Worm (Caenorhabditis elegans) whole organism, young adult: ENCODE results near the gene F15H10.12.

Experiments used
- C17E4.6 ChIP-seq: fragments of 200-800 bp; sonication (Bioruptor generic); IDR thresholded peaks from 2 replicates; pipeline ENCODE4 v1.3.6; 2022; ENCODE audit warnings: missing genetic modification reagents, missing genetic modification characterization, missing compliant biosample characterization
- D2030.7 ChIP-seq: fragments of 200-800 bp; sonication (Bioruptor generic); IDR thresholded peaks from 2 replicates; pipeline ENCODE4 v1.3.6; 2022; ENCODE audit warnings: missing genetic modification reagents, missing genetic modification characterization, missing compliant biosample characterization
- F10E7.11 ChIP-seq: sonication (generic microtip); optimal IDR thresholded peaks from 2 replicates; lab custom pipeline; 2017; ENCODE audit warnings: mild to moderate bottlenecking, missing genetic modification characterization, moderate library complexity, missing compliant biosample characterization
- F33H1.4 ChIP-seq: fragments of 200-800 bp; sonication (Bioruptor generic); IDR thresholded peaks from 2 replicates; pipeline ENCODE4 v1.3.6; 2022; ENCODE audit warnings: missing genetic modification reagents, missing genetic modification characterization, missing compliant biosample characterization
- Y53F4B.3 ChIP-seq: fragments of 200-800 bp; sonication (Bioruptor generic); IDR thresholded peaks from 2 replicates; pipeline ENCODE4 v1.3.6; 2022; ENCODE audit warnings: missing genetic modification reagents, missing genetic modification characterization, missing compliant biosample characterization
- Y53G8AR.9 ChIP-seq: fragments of 200-800 bp; sonication (Bioruptor generic); conservative IDR thresholded peaks from 2 replicates; pipeline ENCODE4 v1.3.6; 2022; ENCODE audit warnings: missing genetic modification reagents, missing genetic modification characterization, missing compliant biosample characterization
- Y67H2A.10 ChIP-seq: fragments of 200-800 bp; sonication (Bioruptor generic); conservative IDR thresholded peaks from 2 replicates; pipeline ENCODE4 v1.3.6; 2022; ENCODE audit warnings: missing genetic modification reagents, missing genetic modification characterization, missing compliant biosample characterization
- ZK185.1 ChIP-seq: sonication (generic microtip); optimal IDR thresholded peaks from 2 replicates; lab custom pipeline; 2016; ENCODE audit warnings: mild to moderate bottlenecking, missing genetic modification characterization, missing compliant biosample characterization; ENCODE audit not compliant: poor library complexity, severe bottlenecking
- atf-7 ChIP-seq: sonication (generic microtip); optimal IDR thresholded peaks from 2 replicates; lab custom pipeline; 2017; ENCODE audit warnings: mild to moderate bottlenecking, missing genetic modification characterization, missing compliant biosample characterization
- attf-5 ChIP-seq: fragments of 200-800 bp; sonication (Bioruptor generic); optimal IDR thresholded peaks from 2 replicates; lab custom pipeline; 2018; ENCODE audit warnings: mild to moderate bottlenecking, missing genetic modification characterization, missing compliant biosample characterization
- cebp-1 ChIP-seq, 2 experiments: fragments of 200-800 bp in 1 of 2; sonication (Bioruptor generic) in 1 of 2; sonication (generic microtip) in 1 of 2; IDR thresholded peaks in 1 of 2; optimal IDR thresholded peaks in 1 of 2; 2 replicates each; pipeline versions ENCODE4 v1.3.6 to Lab custom; 2017 to 2022; ENCODE audit warnings: missing compliant biosample characterization in 2 of 2, missing genetic modification characterization in 2 of 2, mild to moderate bottlenecking in 1 of 2, missing genetic modification reagents in 1 of 2, moderate library complexity in 1 of 2
- ceh-58 ChIP-seq: fragments of 200-800 bp; sonication (Bioruptor generic); IDR thresholded peaks from 2 replicates; pipeline ENCODE4 v1.3.6; 2022; ENCODE audit warnings: missing genetic modification characterization, missing compliant biosample characterization
- die-1 ChIP-seq: sonication (generic microtip); optimal IDR thresholded peaks from 2 replicates; lab custom pipeline; 2016; ENCODE audit warnings: missing genotype, mild to moderate bottlenecking, missing genetic modification characterization, missing compliant biosample characterization
- dox-1 ChIP-seq: fragments of 200-800 bp; sonication (Bioruptor generic); IDR thresholded peaks from 2 replicates; pipeline ENCODE4 v1.3.6; 2022; ENCODE audit warnings: missing genetic modification reagents, missing genetic modification characterization, missing compliant biosample characterization
- dpl-1 ChIP-seq: fragments of 150-350 bp; optimal IDR thresholded peaks from 2 replicates; lab custom pipeline; 2014; ENCODE audit warnings: missing biosample characterization, missing genetic modification reagents, missing genetic modification characterization
- egl-18 ChIP-seq: fragments of 200-800 bp; sonication (Bioruptor generic); IDR thresholded peaks from 2 replicates; pipeline ENCODE4 v1.3.6; 2022; ENCODE audit warnings: missing genetic modification reagents, missing genetic modification characterization, missing compliant biosample characterization
- egrh-3 ChIP-seq: fragments of 200-800 bp; sonication (Bioruptor generic); IDR thresholded peaks from 2 replicates; pipeline ENCODE4 v1.3.6; 2022; ENCODE audit warnings: missing genetic modification reagents, missing genetic modification characterization, missing compliant biosample characterization
- ekl-4 ChIP-seq: fragments of 200-800 bp; sonication (Bioruptor generic); IDR thresholded peaks from 2 replicates; pipeline ENCODE4 v1.3.6; 2022; ENCODE audit warnings: missing genetic modification reagents, missing genetic modification characterization, missing compliant biosample characterization
- hmg-1.2 ChIP-seq: fragments of 200-800 bp; sonication (Bioruptor generic); IDR thresholded peaks from 2 replicates; pipeline ENCODE4 v1.3.6; 2022; ENCODE audit warnings: missing genetic modification reagents, missing genetic modification characterization, missing compliant biosample characterization
- lin-40 ChIP-seq: sonication (generic microtip); optimal IDR thresholded peaks from 2 replicates; lab custom pipeline; 2016; ENCODE audit warnings: missing genetic modification characterization, mild to moderate bottlenecking, missing compliant biosample characterization, missing genotype, missing genetic modification reagents
- lsl-1 ChIP-seq: fragments of 200-800 bp; sonication (Bioruptor generic); optimal IDR thresholded peaks from 2 replicates; lab custom pipeline; 2018; ENCODE audit warnings: mild to moderate bottlenecking, missing genetic modification characterization, moderate library complexity, missing compliant biosample characterization
- madf-3 ChIP-seq: fragments of 200-800 bp; sonication (Bioruptor generic); IDR thresholded peaks from 2 replicates; pipeline ENCODE4 v1.3.6; 2022; ENCODE audit warnings: missing genetic modification reagents, missing genetic modification characterization, missing compliant biosample characterization
- madf-6 ChIP-seq: fragments of 200-800 bp; sonication (Bioruptor generic); IDR thresholded peaks from 2 replicates; pipeline ENCODE4 v1.3.6; 2022; ENCODE audit warnings: missing genetic modification reagents, missing genetic modification characterization, missing compliant biosample characterization
- madf-8 ChIP-seq: fragments of 200-800 bp; sonication (Bioruptor generic); conservative IDR thresholded peaks from 2 replicates; pipeline ENCODE4 v1.3.6; 2022; ENCODE audit warnings: missing genetic modification reagents, missing genetic modification characterization, missing compliant biosample characterization
- nfyb-1 ChIP-seq: fragments of 200-800 bp; sonication (Bioruptor generic); IDR thresholded peaks from 2 replicates; pipeline ENCODE4 v1.3.6; 2022; ENCODE audit warnings: missing genetic modification reagents, missing genetic modification characterization, missing compliant biosample characterization
- nhr-90 ChIP-seq: sonication (generic microtip); optimal IDR thresholded peaks from 2 replicates; lab custom pipeline; 2016; ENCODE audit warnings: missing genotype, mild to moderate bottlenecking, missing genetic modification characterization, missing compliant biosample characterization
- somi-1 ChIP-seq: fragments of 200-800 bp; sonication (Bioruptor generic); optimal IDR thresholded peaks from 2 replicates; lab custom pipeline; 2018; ENCODE audit warnings: mild to moderate bottlenecking, missing genetic modification characterization, missing compliant biosample characterization
- unc-130 ChIP-seq: sonication (generic microtip); optimal IDR thresholded peaks from 2 replicates; lab custom pipeline; 2016; ENCODE audit warnings: missing genetic modification reagents, missing genetic modification characterization, missing compliant biosample characterization
- zim-3 ChIP-seq: sonication (generic microtip); optimal IDR thresholded peaks from 2 replicates; lab custom pipeline; 2017; ENCODE audit warnings: mild to moderate bottlenecking, missing genetic modification characterization, moderate library complexity, missing compliant biosample characterization
- ztf-25 ChIP-seq: fragments of 200-800 bp; sonication (Bioruptor generic); IDR thresholded peaks from 2 replicates; pipeline ENCODE4 v1.3.6; 2022; ENCODE audit warnings: missing genetic modification reagents, missing genetic modification characterization, missing compliant biosample characterization
- ztf-26 ChIP-seq: sonication (generic microtip); optimal IDR thresholded peaks from 2 replicates; lab custom pipeline; 2017; ENCODE audit warnings: missing genetic modification characterization, missing compliant biosample characterization
- ztf-3 ChIP-seq: fragments of 200-800 bp; sonication (Bioruptor generic); optimal IDR thresholded peaks from 2 replicates; lab custom pipeline; 2018; ENCODE audit warnings: mild to moderate bottlenecking, missing genetic modification characterization, missing compliant biosample characterization
- ztf-6 ChIP-seq: fragments of 200-800 bp; sonication (Bioruptor generic); IDR thresholded peaks from 2 replicates; pipeline ENCODE4 v1.3.6; 2022; ENCODE audit warnings: missing genetic modification reagents, missing genetic modification characterization, missing compliant biosample characterization

Gene F15H10.12

DNA sequence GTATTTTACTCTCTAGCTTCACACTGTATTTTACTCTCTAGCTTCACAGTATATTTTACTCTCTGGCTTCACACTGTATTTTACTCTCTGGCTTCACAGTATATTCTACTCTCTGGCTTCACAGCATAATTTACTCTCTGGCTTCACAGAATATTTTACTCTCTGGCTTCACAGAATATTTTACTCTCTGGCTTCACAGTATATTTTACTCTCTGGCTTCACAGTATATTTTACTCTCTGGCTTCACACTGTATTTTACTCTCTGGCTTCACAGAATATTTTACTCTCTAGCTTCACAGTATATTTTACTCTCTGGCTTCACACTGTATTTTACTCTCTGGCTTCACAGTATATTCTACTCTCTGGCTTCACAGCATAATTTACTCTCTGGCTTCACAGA lies 40.1 kb upstream of the F15H10.12 start:
- TF ChIP-seq madf-3 (GFP tag; lab: Robert Waterston, UW) (0 out of 2 replicates have a peak, but pooled peaks have one; percentile 54), egrh-3 (peak; percentile 84; the same call in 1 of the 2 replicates), Y53F4B.3 (GFP tag; lab: Robert Waterston, UW) (peak; percentile 60; the same call in 1 of the 2 replicates)
- TF ChIP-seq, all 124 proteins: peak for 3; not testable (repeated sequence) for 121

DNA sequence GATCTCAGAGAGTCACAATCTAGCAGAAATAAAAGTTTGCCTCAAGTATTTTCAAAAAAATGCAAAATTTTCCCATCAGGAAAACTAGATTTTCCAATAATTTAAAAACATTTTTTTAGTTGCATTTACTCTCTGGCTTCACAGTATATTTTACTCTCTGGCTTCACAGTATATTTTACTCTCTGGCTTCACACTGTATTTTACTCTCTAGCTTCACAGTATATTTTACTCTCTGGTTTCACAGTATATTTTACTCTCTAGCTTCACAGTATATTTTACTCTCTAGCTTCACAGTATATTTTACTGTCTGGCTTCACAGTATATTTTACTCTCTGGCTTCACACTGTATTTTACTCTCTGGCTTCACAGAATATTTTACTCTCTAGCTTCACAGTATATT lies 39.4 kb upstream of the F15H10.12 start:
- TF ChIP-seq ztf-6 (GFP tag; lab: Robert Waterston, UW) (peak; percentile 71; the same call in 1 of the 2 replicates), egrh-3 (peak; percentile 89), madf-3 (GFP tag; lab: Robert Waterston, UW) (peak; percentile 46; the same call in 1 of the 2 replicates), Y53G8AR.9 (GFP tag; lab: Robert Waterston, UW) (0 out of 2 replicates have a peak, but pooled peaks have one; percentile 16), ceh-58 (GFP tag; lab: Robert Waterston, UW) (peak; percentile 90; the same call in 1 of the 2 replicates), Y53F4B.3 (GFP tag; lab: Robert Waterston, UW) (peak; percentile 95; the same call in 1 of the 2 replicates)

DNA sequence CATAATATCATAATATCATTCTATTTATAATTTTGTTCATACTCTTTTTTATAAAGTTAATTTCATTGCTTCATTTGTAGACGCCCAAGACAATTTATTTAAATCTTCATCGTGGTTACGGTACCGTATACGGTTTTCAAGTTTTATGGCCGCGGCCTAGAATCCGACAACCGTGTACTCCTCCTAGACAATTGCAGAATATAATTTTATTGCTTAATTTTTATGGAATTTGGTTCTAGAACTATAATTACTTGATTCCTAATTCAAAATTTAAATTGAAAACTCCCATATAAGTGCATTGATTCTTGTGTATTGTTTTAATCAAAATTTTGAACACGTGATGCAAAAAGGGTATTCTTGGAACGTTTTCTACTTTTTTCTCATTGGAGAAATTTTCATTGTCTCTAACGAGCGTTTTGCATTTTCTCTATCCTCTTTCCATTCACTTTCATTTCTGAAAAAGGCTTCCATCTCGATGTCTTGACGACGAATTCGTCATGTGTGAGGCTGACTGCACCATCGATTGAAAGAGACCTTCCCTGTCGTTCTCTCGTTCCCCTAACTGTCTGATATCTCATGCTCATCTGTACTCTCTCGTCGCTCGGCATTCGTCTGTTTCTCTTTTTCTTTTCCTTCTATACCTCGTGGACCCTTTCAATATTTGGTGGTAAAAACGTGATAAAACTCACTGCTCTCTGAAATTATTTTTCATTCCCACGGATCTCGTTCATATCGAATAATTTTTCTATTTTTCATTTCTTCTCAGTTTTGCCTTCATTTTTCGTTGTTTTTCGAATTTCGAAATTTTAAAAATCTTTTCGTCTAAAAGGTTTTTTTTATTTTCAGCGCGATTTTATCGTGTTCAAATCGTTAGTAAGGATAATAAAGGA lies 31.5 kb upstream of the F15H10.12 start, which contains the start of gene pap-1:
TSS of gene pap-1 (plus strand) at position 840 of the 890 bp plus-strand sequence.
- no peak for TF ChIP-seq madf-6 (GFP tag; lab: Robert Waterston, UW)
- no peak for TF ChIP-seq zim-3 (tag; lab: Kevin White, UChicago)
- TF ChIP-seq lin-40 (tag; lab: Kevin White, UChicago): no peak
- no peak for TF ChIP-seq somi-1 (GFP tag; lab: Kevin White, UChicago)
- no peak for TF ChIP-seq ztf-25 (GFP tag; lab: Robert Waterston, UW)
- TF ChIP-seq F10E7.11: no peak
- peak; percentile 97 for TF ChIP-seq hmg-1.2 (GFP tag; lab: Robert Waterston, UW)
- TF ChIP-seq die-1 (tag; lab: Kevin White, UChicago): no peak
- TF ChIP-seq nhr-90 (tag; lab: Kevin White, UChicago): no peak
- TF ChIP-seq ztf-26 (tag; lab: Kevin White, UChicago): no peak
- TF ChIP-seq ekl-4 (GFP tag; lab: Robert Waterston, UW): no peak
- 0 out of 2 replicates have a peak, but pooled peaks have one; percentile 39 for TF ChIP-seq dox-1 (GFP tag; lab: Robert Waterston, UW)
- no peak for TF ChIP-seq dpl-1 (GFP tag; lab: Kevin White, UChicago)
- TF ChIP-seq attf-5 (GFP tag; lab: Kevin White, UChicago): peak; percentile 66
- no peak for TF ChIP-seq C17E4.6 (GFP tag; lab: Robert Waterston, UW)
- peak; percentile 22 for TF ChIP-seq unc-130 (GFP tag; lab: Kevin White, UChicago)
- no peak for TF ChIP-seq cebp-1 (GFP tag; IDR thresholded peaks at IDR 0.05; lab: Robert Waterston, UW)
- TF ChIP-seq cebp-1 (tag; optimal IDR thresholded peaks at IDR 0.05; lab: Kevin White, UChicago): peak; percentile 41
- TF ChIP-seq ztf-3 (GFP tag; lab: Kevin White, UChicago): no peak
- TF ChIP-seq, all 124 proteins: peak for 5

DNA sequence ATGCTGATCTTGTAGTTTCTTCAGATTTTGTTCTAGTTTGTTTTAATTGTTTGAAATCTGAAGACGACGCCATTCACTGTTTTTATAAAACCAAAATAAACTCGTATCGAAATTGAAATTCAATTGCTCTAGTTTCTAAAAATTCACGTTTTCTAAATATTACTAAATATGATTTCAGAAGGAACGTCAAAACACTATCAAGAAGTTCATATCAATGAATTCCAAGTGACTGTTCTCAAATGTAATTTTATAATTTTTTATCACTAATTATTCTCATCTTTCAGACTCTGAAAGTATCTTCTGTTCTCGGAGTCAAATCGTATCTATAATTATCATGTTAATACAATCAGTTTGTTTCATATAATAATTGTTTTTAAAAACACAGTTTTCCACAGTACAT lies 30.8 kb upstream of the F15H10.12 start, which contains the start of gene snf-10:
TSS of gene snf-10 (minus strand) at position 101 of the 400 bp plus-strand sequence.
- TF ChIP-seq Y67H2A.10 (GFP tag; lab: Robert Waterston, UW) (no peak), ztf-26 (tag; lab: Kevin White, UChicago) (no peak), F33H1.4 (GFP tag; lab: Robert Waterston, UW) (no peak), ZK185.1 (no peak)

DNA sequence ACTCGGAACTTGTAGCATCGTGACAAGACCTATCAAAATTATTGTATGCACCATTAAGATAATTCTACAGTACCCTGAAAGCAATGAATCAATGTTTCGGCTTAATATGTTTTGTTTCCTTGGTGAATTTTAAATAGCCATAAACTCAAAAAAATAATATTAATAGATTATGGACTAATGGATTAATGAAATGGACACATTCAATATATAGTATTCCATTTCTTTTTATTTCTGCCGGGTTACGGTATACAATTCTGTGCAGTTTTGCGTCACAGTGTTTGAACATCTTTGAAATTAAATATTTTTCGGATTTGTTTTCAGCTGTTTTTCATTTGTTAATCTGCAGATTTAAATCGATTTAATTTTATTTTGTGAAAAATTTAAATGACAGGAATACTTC lies 26.7 kb upstream of the F15H10.12 start, which contains the start of gene set-22:
TSS of gene set-22 (plus strand) at position 301 of the 400 bp plus-strand sequence.
- TF ChIP-seq F33H1.4 (GFP tag; lab: Robert Waterston, UW) (peak; percentile 18; the same call in 1 of the 2 replicates), nfyb-1 (GFP tag; lab: Robert Waterston, UW) (no peak), lsl-1 (GFP tag; lab: Kevin White, UChicago) (peak; percentile 81), egl-18 (GFP tag; lab: Robert Waterston, UW) (no peak), madf-8 (GFP tag; lab: Robert Waterston, UW) (no peak), atf-7 (tag; lab: Kevin White, UChicago) (no peak), D2030.7 (GFP tag; lab: Robert Waterston, UW) (no peak)
